Worm (Caenorhabditis elegans) whole organism, mixed stage, embryonic: ENCODE data around the gene F37B12.3.

ENCODE experiments used
- M03D4.4 ChIP-seq: sonication (generic microtip); optimal IDR thresholded peaks from 2 replicates; lab custom pipeline; 2017; ENCODE audit warnings: mild to moderate bottlenecking, missing genetic modification characterization, missing compliant biosample characterization
- bed-3 ChIP-seq: fragments of 200-800 bp; sonication (Bioruptor generic); optimal IDR thresholded peaks from 3 replicates; lab custom pipeline; 2018; ENCODE audit warnings: mild to moderate bottlenecking, missing genetic modification characterization, moderate library complexity, missing compliant biosample characterization
- ceh-39 ChIP-seq: fragments of 150-350 bp; optimal IDR thresholded peaks from 2 replicates; lab custom pipeline; 2014; ENCODE audit warnings: missing biosample characterization, missing genetic modification characterization
- ceh-43 ChIP-seq: fragments of 200-800 bp; sonication (Bioruptor generic); optimal IDR thresholded peaks from 2 replicates; lab custom pipeline; 2018; ENCODE audit warnings: mild to moderate bottlenecking, missing genetic modification characterization, moderate library complexity, missing compliant biosample characterization
- ceh-83 ChIP-seq: fragments of 200-800 bp; sonication (Bioruptor generic); optimal IDR thresholded peaks from 2 replicates; lab custom pipeline; 2018; ENCODE audit warnings: mild to moderate bottlenecking, missing genetic modification characterization, missing compliant biosample characterization
- ces-1 ChIP-seq: fragments of 150-350 bp; optimal IDR thresholded peaks from 2 replicates; lab custom pipeline; 2014; ENCODE audit warnings: missing biosample characterization, missing genetic modification reagents, missing genetic modification characterization
- drap-1 ChIP-seq: fragments of 200-800 bp; sonication (Bioruptor generic); optimal IDR thresholded peaks from 3 replicates; lab custom pipeline; 2018; ENCODE audit warnings: mild to moderate bottlenecking, missing genetic modification characterization, missing compliant biosample characterization
- elt-1 ChIP-seq: sonication (generic microtip); optimal IDR thresholded peaks from 2 replicates; lab custom pipeline; 2017; ENCODE audit warnings: missing genetic modification characterization, mild to moderate bottlenecking, missing compliant biosample characterization, antibody characterized with exemption, moderate library complexity, borderline replicate concordance; ENCODE audit not compliant: insufficient read depth
- elt-3 ChIP-seq: fragments of 150-350 bp; optimal IDR thresholded peaks from 2 replicates; lab custom pipeline; 2014; ENCODE audit warnings: missing biosample characterization, missing genetic modification characterization
- flh-1 ChIP-seq: fragments of 200-800 bp; sonication (Bioruptor generic); optimal IDR thresholded peaks from 2 replicates; lab custom pipeline; 2018; ENCODE audit warnings: mild to moderate bottlenecking, missing genetic modification characterization, moderate library complexity, missing compliant biosample characterization
- hlh-1 ChIP-seq: fragments of 150-350 bp; optimal IDR thresholded peaks from 2 replicates; lab custom pipeline; 2014; ENCODE audit warnings: missing biosample characterization, missing genetic modification reagents, missing genetic modification characterization
- lin-13 ChIP-seq: fragments of 150-350 bp; optimal IDR thresholded peaks from 2 replicates; lab custom pipeline; 2014; ENCODE audit warnings: missing biosample characterization, missing genetic modification characterization
- lin-32 ChIP-seq: fragments of 200-800 bp; sonication (Bioruptor generic); optimal IDR thresholded peaks from 2 replicates; lab custom pipeline; 2018; ENCODE audit warnings: mild to moderate bottlenecking, missing genetic modification characterization, missing compliant biosample characterization
- lsy-2 ChIP-seq: fragments of 150-350 bp; optimal IDR thresholded peaks from 2 replicates; lab custom pipeline; 2014; ENCODE audit warnings: missing biosample characterization, missing genetic modification characterization
- mep-1 ChIP-seq: fragments of 150-350 bp; optimal IDR thresholded peaks from 2 replicates; lab custom pipeline; 2017; ENCODE audit warnings: missing biosample characterization, missing genetic modification reagents, missing genetic modification characterization, inconsistent platforms
- mls-2 ChIP-seq: sonication (generic microtip); optimal IDR thresholded peaks from 2 replicates; lab custom pipeline; 2016; ENCODE audit warnings: mild to moderate bottlenecking, missing genetic modification characterization, moderate library complexity, missing compliant biosample characterization
- nhr-12 ChIP-seq: fragments of 150-350 bp; optimal IDR thresholded peaks from 2 replicates; lab custom pipeline; 2014; ENCODE audit warnings: missing biosample characterization, missing genetic modification characterization
- nhr-2 ChIP-seq: fragments of 150-350 bp; optimal IDR thresholded peaks from 2 replicates; lab custom pipeline; 2014; ENCODE audit warnings: missing biosample characterization, missing genetic modification characterization
- nhr-237 ChIP-seq: fragments of 150-350 bp; optimal IDR thresholded peaks from 2 replicates; lab custom pipeline; 2014; ENCODE audit warnings: missing biosample characterization, missing genetic modification characterization
- nhr-28 ChIP-seq: fragments of 150-350 bp; optimal IDR thresholded peaks from 2 replicates; lab custom pipeline; 2014; ENCODE audit warnings: missing biosample characterization, missing genetic modification characterization
- nhr-76 ChIP-seq: sonication (generic microtip); optimal IDR thresholded peaks from 2 replicates; lab custom pipeline; 2017; ENCODE audit warnings: missing biosample characterization, missing genetic modification characterization
- pha-4 ChIP-seq: fragments of 150-350 bp; optimal IDR thresholded peaks from 2 replicates; lab custom pipeline; 2018; ENCODE audit warnings: missing biosample characterization, missing genetic modification reagents, missing genetic modification characterization
- sem-2 ChIP-seq: fragments of 200-800 bp; sonication (Bioruptor generic); optimal IDR thresholded peaks from 2 replicates; lab custom pipeline; 2018; ENCODE audit warnings: mild to moderate bottlenecking, missing genetic modification characterization, missing compliant biosample characterization
- snpc-4 ChIP-seq: fragments of 150-350 bp; optimal IDR thresholded peaks from 2 replicates; lab custom pipeline; 2014; ENCODE audit warnings: missing biosample characterization, missing genetic modification characterization
- sptf-1 ChIP-seq: sonication (generic microtip); optimal IDR thresholded peaks from 2 replicates; lab custom pipeline; 2017; ENCODE audit warnings: mild to moderate bottlenecking, missing genetic modification characterization, moderate library complexity, missing compliant biosample characterization
- unc-120 ChIP-seq: sonication (generic microtip); optimal IDR thresholded peaks from 2 replicates; lab custom pipeline; 2017; ENCODE audit warnings: missing genetic modification characterization, missing compliant biosample characterization; ENCODE audit not compliant: poor library complexity, severe bottlenecking
- unc-39 ChIP-seq: fragments of 150-350 bp; optimal IDR thresholded peaks from 2 replicates; lab custom pipeline; 2014; ENCODE audit warnings: missing biosample characterization, missing genetic modification characterization
- unc-62 ChIP-seq: fragments of 150-350 bp; optimal IDR thresholded peaks from 2 replicates; lab custom pipeline; 2014; ENCODE audit warnings: missing biosample characterization, missing genetic modification reagents, missing genetic modification characterization
- zip-8 ChIP-seq: fragments of 150-350 bp; optimal IDR thresholded peaks from 2 replicates; lab custom pipeline; 2014; ENCODE audit warnings: missing biosample characterization, missing genetic modification characterization
- ztf-11 ChIP-seq: fragments of 150-350 bp; optimal IDR thresholded peaks from 2 replicates; lab custom pipeline; 2014; ENCODE audit warnings: missing biosample characterization, missing genetic modification characterization

Gene F37B12.3

DNA sequence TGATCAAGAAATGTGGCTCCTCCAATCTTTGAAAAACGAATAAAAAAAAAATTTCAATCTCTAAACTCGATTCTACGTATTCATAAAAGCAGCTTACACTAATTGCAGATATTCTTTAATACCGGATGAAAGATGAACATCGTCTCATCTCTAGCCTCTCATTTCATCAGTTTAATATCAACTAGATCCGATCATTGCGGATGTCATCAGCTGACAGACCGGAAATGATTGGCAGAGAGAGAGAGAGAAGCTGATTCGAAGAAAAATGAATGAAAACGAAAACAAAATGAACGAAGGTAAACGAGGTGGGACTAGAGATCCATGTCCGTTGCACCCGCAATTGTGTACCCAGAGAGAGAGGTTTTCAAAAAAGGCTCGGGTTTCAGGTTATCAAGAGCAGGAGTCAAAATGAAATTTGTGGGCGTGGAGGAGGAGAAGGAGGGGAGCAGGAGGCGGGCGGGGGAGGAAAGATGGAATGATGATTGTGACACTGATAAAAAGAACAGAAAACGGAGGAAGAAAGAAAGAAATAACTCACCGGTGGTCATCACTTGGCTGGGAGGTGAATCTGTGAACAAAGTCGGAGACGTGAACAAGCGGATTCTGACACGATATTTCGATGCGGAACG, 26.2 kb downstream of the F37B12.3 start:
- TF ChIP-seq elt-3: no peak
- TF ChIP-seq snpc-4 (tag; lab: Kevin White, UChicago): no peak
- no peak for TF ChIP-seq lsy-2 (tag; lab: Kevin White, UChicago)
- TF ChIP-seq hlh-1 (tag; lab: Kevin White, UChicago): peak; percentile 73
- TF ChIP-seq nhr-12 (tag; lab: Kevin White, UChicago): no peak
- peak; percentile 74 for TF ChIP-seq unc-62 (GFP tag; lab: Kevin White, UChicago)
- peak; percentile 33 for TF ChIP-seq unc-120 (tag; lab: Kevin White, UChicago)
- TF ChIP-seq zip-8 (tag; lab: Kevin White, UChicago): no peak
- TF ChIP-seq ceh-39 (tag; lab: Kevin White, UChicago): no peak
- TF ChIP-seq, all 35 proteins: peak for 3

DNA sequence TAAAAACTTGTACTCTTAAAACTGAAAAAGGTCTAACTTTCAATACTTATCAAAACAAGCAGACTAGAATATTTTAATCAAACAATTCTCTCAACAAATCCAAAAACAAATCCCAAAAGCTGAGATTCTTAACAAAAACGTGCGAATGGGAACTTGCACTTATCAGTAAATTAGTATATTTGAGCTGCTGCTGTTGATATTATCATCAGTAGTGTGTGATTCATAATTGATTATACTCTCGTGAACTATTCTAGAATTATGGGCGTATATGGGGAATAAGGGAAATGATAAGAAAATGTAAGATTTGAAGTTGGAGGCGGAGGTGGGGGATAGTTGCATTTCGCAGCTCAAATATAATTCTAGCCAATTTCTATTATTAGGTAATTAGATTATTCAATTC, 27.0 kb downstream of the F37B12.3 start:
- TF ChIP-seq pha-4 (tag; lab: Kevin White, UChicago) (no peak), M03D4.4 (no peak), nhr-12 (tag; lab: Kevin White, UChicago) (no peak), nhr-28 (tag; lab: Kevin White, UChicago) (no peak), lsy-2 (tag; lab: Kevin White, UChicago) (no peak), unc-62 (GFP tag; lab: Kevin White, UChicago) (no peak), lin-13 (tag; lab: Kevin White, UChicago) (no peak), unc-39 (tag; lab: Kevin White, UChicago) (no peak), nhr-2 (tag; lab: Kevin White, UChicago) (no peak)

DNA sequence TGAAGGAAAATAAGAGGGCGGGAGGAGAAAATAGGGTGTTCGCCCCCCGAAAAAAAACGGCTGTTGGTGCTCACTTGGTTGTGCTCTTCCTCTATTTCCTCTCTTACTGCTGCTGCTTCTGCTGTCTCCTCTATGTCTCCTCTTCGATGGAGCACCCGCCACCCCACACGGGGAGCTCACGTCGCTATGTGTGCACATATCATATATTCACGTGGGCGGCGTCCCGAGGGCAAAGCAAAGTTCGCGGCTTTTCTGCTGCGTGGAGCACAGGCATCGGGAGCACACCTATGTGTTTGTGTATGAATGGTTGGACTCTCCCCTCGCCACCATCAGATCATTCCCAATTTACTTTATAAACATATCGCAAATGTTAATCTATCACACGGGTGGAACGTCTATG, 27.9 kb downstream of the F37B12.3 start:
- TF ChIP-seq elt-3 (no peak), ceh-83 (GFP tag; lab: Kevin White, UChicago) (no peak), ceh-39 (tag; lab: Kevin White, UChicago) (no peak), lin-32 (GFP tag; lab: Kevin White, UChicago) (no peak), lin-13 (tag; lab: Kevin White, UChicago) (no peak), nhr-237 (tag; lab: Kevin White, UChicago) (no peak), elt-1 (tag; lab: Kevin White, UChicago) (no peak), snpc-4 (tag; lab: Kevin White, UChicago) (no peak), flh-1 (GFP tag; lab: Kevin White, UChicago) (no peak), unc-39 (tag; lab: Kevin White, UChicago) (no peak), bed-3 (GFP tag; lab: Kevin White, UChicago) (no peak), nhr-2 (tag; lab: Kevin White, UChicago) (no peak), unc-120 (tag; lab: Kevin White, UChicago) (peak; percentile 48), sptf-1 (tag; lab: Kevin White, UChicago) (peak; percentile 62), mep-1 (no peak), sem-2 (GFP tag; lab: Kevin White, UChicago) (no peak), ztf-11 (tag; lab: Kevin White, UChicago) (no peak), ces-1 (GFP tag; lab: Kevin White, UChicago) (no peak), nhr-28 (tag; lab: Kevin White, UChicago) (no peak), hlh-1 (tag; lab: Kevin White, UChicago) (peak; percentile 14), drap-1 (GFP tag; lab: Kevin White, UChicago) (peak; percentile 36)

DNA sequence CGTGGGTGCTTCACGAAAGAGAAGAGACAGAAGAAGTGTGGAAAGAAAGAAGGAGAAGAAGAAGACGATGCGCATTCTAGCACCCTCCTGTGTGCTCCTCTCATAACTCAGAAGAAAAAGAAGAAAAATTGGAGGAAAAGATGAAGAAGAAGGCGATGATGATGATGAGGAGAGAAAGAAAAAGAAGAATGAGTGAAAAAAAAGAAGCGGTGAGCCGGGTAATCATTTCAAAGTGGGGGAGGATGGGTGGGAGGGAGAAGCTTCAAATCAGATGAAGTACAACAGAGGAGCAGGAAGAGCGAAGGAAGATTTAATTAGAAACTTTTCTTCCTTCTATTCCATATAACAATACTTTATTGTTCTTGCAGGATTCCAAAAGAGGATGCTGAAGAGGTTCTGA, 30.5 kb downstream of the F37B12.3 start:
- peak; percentile 70 for TF ChIP-seq ces-1 (GFP tag; lab: Kevin White, UChicago)
- TF ChIP-seq mls-2: peak; percentile 7
- no peak for TF ChIP-seq unc-120 (tag; lab: Kevin White, UChicago)
- no peak for TF ChIP-seq drap-1 (GFP tag; lab: Kevin White, UChicago)

DNA sequence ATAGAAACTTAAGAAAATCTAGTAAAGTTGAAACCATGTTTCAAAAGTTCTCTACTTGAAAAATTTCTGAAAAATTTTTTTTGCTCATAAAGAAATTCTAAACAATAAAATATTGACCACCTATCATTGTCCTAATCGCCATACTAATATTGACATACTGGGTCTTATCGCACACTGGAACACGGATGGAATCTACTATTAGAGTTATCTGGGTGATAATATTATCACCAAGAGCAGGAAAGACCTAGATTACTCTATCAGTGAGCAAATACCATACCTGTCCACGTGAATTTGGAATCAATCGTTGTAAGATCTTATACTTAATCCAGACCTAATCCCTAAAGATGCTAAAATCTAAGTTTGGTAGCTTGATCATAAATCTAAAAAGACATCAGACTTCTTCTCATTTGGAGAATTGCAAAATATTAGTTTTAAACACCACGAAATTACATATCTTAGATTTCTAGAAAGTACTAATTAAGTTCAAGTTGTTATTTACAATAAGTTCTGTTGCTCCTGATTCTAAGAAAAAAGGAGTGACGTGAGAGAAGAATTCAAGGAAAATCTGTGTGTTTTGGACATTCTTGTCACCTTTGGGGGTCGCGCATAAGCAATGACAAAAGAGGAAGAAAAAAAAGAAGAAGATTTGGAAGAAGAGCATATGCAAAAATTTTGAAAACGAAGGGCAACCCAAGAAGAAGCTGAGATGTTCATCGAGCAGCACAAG, 31.1 kb downstream of the F37B12.3 start:
- TF ChIP-seq unc-120 (tag; lab: Kevin White, UChicago) (no peak), mep-1 (no peak), pha-4 (tag; lab: Kevin White, UChicago) (no peak), ceh-43 (GFP tag; lab: Kevin White, UChicago) (no peak), nhr-76 (tag; lab: Kevin White, UChicago) (no peak), M03D4.4 (no peak), hlh-1 (tag; lab: Kevin White, UChicago) (no peak), unc-62 (GFP tag; lab: Kevin White, UChicago) (no peak), elt-3 (no peak)
